Fruit fly (Drosophila melanogaster): ENCODE results near the gene Pus1.

The Pus1 gene

DNA sequence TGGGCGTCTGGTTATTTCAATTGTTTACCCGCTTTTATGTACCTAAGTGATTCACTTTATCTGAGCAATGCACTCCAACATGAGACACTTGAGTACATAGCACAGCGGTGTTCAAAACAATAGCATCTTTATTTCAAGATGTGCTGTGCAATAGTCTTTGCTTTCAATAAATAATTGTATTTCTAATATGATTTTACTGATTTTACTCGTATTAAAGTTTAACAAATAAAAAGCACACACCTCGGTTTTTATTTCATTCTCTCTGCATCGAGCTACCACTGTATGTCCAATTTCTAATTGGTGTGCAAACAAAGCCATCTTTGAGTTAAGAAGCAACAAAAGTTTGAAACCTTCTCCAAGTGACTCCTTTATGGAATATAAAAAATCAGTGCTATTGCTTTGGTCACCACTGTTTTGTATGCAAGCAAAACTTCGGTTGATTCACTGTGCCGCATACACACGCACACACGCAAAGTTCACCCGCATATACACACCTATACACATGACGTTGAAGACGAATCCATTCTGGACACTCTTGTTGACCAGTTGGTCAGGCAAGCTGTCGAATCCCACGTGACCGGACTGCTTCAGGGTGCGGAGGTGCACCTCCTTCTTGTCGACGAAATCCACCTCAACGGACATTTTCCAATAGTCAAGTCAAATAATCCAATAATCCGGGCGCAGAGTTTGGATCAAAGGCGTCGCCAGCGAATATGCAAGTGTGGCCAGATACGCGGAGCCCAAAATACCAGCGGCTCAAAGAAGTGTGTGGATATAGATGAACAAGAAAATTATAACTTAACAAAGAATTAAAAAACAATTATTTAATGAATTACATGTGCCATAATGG is 4.6 kb downstream of the Pus1 start, which contains the start of gene Septin2 (continued):
- no peak for TF ChIP-seq stwl (tag; optimal IDR thresholded peaks at IDR 0.05)
- TF ChIP-seq Kr (GFP tag; optimal IDR thresholded peaks at IDR 0.05), result no peak
- TF ChIP-seq CG7839 (tag; optimal IDR thresholded peaks at IDR 0.05), result peak; percentile 82
- TF ChIP-seq Nf-YA (GFP tag; IDR thresholded peaks at IDR 0.05), result peak; percentile 59; the same call in 1 of the 2 replicates
- TF ChIP-seq Rfx (GFP tag; IDR thresholded peaks at IDR 0.05), result peak; percentile 29; the same call in 1 of the 2 replicates
- peak; percentile 74 for TF ChIP-seq CG18764 (GFP tag; optimal IDR thresholded peaks at IDR 0.05)
- peak; percentile 36 for TF ChIP-seq nau (GFP tag; optimal IDR thresholded peaks at IDR 0.05)
- peak; percentile 53 for TF ChIP-seq crc (GFP tag; optimal IDR thresholded peaks at IDR 0.05)
- no peak for TF ChIP-seq tll (GFP tag; optimal IDR thresholded peaks at IDR 0.05)
- TF ChIP-seq Gsc (GFP tag; IDR thresholded peaks at IDR 0.05), result peak; percentile 11; the same call in 1 of the 2 replicates
- peak; percentile 65 for TF ChIP-seq CG4854 (GFP tag; optimal IDR thresholded peaks at IDR 0.05)
- TF ChIP-seq odd (GFP tag; optimal IDR thresholded peaks at IDR 0.05), result peak; percentile 85
- TF ChIP-seq Nf-YB (GFP tag; optimal IDR thresholded peaks at IDR 0.05), result peak; percentile 68
- TF ChIP-seq CG3838 (GFP tag; optimal IDR thresholded peaks at IDR 0.05), result peak; percentile 70
- TF ChIP-seq gsb-n (tag; optimal IDR thresholded peaks at IDR 0.05), result peak; percentile 71
- TF ChIP-seq CG3281 (GFP tag; optimal IDR thresholded peaks at IDR 0.05), result peak; percentile 80
- peak; percentile 72 for TF ChIP-seq gfzf (GFP tag; optimal IDR thresholded peaks at IDR 0.05)
- no peak for TF ChIP-seq rib (GFP tag; IDR thresholded peaks at IDR 0.05)
- peak; percentile 12 for TF ChIP-seq Hmx (GFP tag; optimal IDR thresholded peaks at IDR 0.05)
- peak; percentile 81 for TF ChIP-seq CG8388 (GFP tag; optimal IDR thresholded peaks at IDR 0.05)
- TF ChIP-seq danr (GFP tag; IDR thresholded peaks at IDR 0.05), result peak; percentile 44; the same call in 1 of the 2 replicates
- peak; percentile 27 for TF ChIP-seq CG9609 (GFP tag; optimal IDR thresholded peaks at IDR 0.05)
- peak; percentile 82 for TF ChIP-seq CG4820 (GFP tag; optimal IDR thresholded peaks at IDR 0.05)
- peak; percentile 75 for TF ChIP-seq Spps (tag; optimal IDR thresholded peaks at IDR 0.05)
- TF ChIP-seq Camta (GFP tag; optimal IDR thresholded peaks at IDR 0.05), result peak; percentile 53
- TF ChIP-seq kay (GFP tag; optimal IDR thresholded peaks at IDR 0.05), result peak; percentile 68
- peak; percentile 45 for TF ChIP-seq CG7786 (GFP tag; optimal IDR thresholded peaks at IDR 0.05)
- TF ChIP-seq Sox102F (GFP tag; optimal IDR thresholded peaks at IDR 0.05), result peak; percentile 82
- TF ChIP-seq luna (GFP tag; optimal IDR thresholded peaks at IDR 0.05), result no peak
- TF ChIP-seq CG30431 (GFP tag; optimal IDR thresholded peaks at IDR 0.05), result peak; percentile 64
- TF ChIP-seq dysf (GFP tag; IDR thresholded peaks at IDR 0.05), result peak; percentile 77
- peak; percentile 77 for TF ChIP-seq nerfin-1 (tag; optimal IDR thresholded peaks at IDR 0.05)
- TF ChIP-seq fd102C (GFP tag; optimal IDR thresholded peaks at IDR 0.05), result no peak
- no peak for TF ChIP-seq Trl (optimal IDR thresholded peaks at IDR 0.05)
- peak; percentile 43 for TF ChIP-seq Trl (GFP tag; optimal IDR thresholded peaks at IDR 0.05)
- peak; percentile 62 for TF ChIP-seq CG10147 (GFP tag; optimal IDR thresholded peaks at IDR 0.05)
- peak; percentile 56; the same call in 1 of the 2 replicates for TF ChIP-seq ssp (GFP tag; IDR thresholded peaks at IDR 0.05)
- 0 out of 3 replicates have a peak, but pooled peaks have one; percentile 46 for TF ChIP-seq CG2199 (GFP tag; IDR thresholded peaks at IDR 0.05)
- TF ChIP-seq pros (GFP tag; optimal IDR thresholded peaks at IDR 0.05), result no peak
- peak; percentile 38; the same call in 1 of the 2 replicates for TF ChIP-seq CG14014 (GFP tag; IDR thresholded peaks at IDR 0.05)
- no peak for TF ChIP-seq bigmax (GFP tag; optimal IDR thresholded peaks at IDR 0.05)
- TF ChIP-seq emc (GFP tag; optimal IDR thresholded peaks at IDR 0.05), result no peak
- TF ChIP-seq CG4404 (GFP tag; IDR thresholded peaks at IDR 0.05), result peak; percentile 38
- TF ChIP-seq CG1602 (GFP tag; optimal IDR thresholded peaks at IDR 0.05), result peak; percentile 73
- 0 out of 2 replicates have a peak, but pooled peaks have one; percentile 2 for TF ChIP-seq CG1024 (GFP tag; IDR thresholded peaks at IDR 0.05)
- peak; percentile 61 for TF ChIP-seq CG34422 (GFP tag; IDR thresholded peaks at IDR 0.05)
- no peak for TF ChIP-seq CG11247 (GFP tag; IDR thresholded peaks at IDR 0.05)
- TF ChIP-seq nerfin-2 (GFP tag; IDR thresholded peaks at IDR 0.05; ENCODE audit: partially characterized antibody), result no peak
- peak; percentile 71 for TF ChIP-seq Chrac-16 (GFP tag; optimal IDR thresholded peaks at IDR 0.05)

All from whole organism, embryonic.